Fruit fly (Drosophila melanogaster): ENCODE measurements around the gene robo2.

The robo2 gene

dm6 chr2L:1462136-1462535 lies 41.9 kb upstream of the robo2 start (continued):
- TF ChIP-seq CG12071 (GFP tag; optimal IDR thresholded peaks at IDR 0.05) (no peak), Mad (GFP tag; optimal IDR thresholded peaks at IDR 0.05) (no peak), CG17612 (GFP tag; IDR thresholded peaks at IDR 0.05) (no peak), nmo (GFP tag; optimal IDR thresholded peaks at IDR 0.05) (peak; percentile 37), CG7556 (GFP tag; optimal IDR thresholded peaks at IDR 0.05) (peak; percentile 53), lab (GFP tag; optimal IDR thresholded peaks at IDR 0.05) (no peak), Ada2b (GFP tag; IDR thresholded peaks at IDR 0.05) (0 out of 2 replicates have a peak, but pooled peaks have one; percentile 19), Hr78 (GFP tag; optimal IDR thresholded peaks at IDR 0.05) (no peak), al (GFP tag; IDR thresholded peaks at IDR 0.05) (no peak), Stat92E (GFP tag; optimal IDR thresholded peaks at IDR 0.05) (no peak), sim (GFP tag; IDR thresholded peaks at IDR 0.05) (no peak), sima (GFP tag; optimal IDR thresholded peaks at IDR 0.05) (no peak), sisA (GFP tag; IDR thresholded peaks at IDR 0.05) (peak; percentile 27; the same call in 1 of the 2 replicates), CG3838 (GFP tag; optimal IDR thresholded peaks at IDR 0.05) (no peak), stwl (tag; optimal IDR thresholded peaks at IDR 0.05) (peak; percentile 44), Dref (GFP tag; IDR thresholded peaks at IDR 0.05) (no peak), CG18599 (GFP tag; optimal IDR thresholded peaks at IDR 0.05) (no peak), CG4328 (GFP tag; optimal IDR thresholded peaks at IDR 0.05) (no peak), CG3726 (GFP tag; IDR thresholded peaks at IDR 0.05) (no peak), CG6654 (GFP tag; optimal IDR thresholded peaks at IDR 0.05) (no peak), CG6272 (GFP tag; IDR thresholded peaks at IDR 0.05) (no peak), CG15601 (tag; optimal IDR thresholded peaks at IDR 0.05) (no peak), CG10543 (GFP tag; optimal IDR thresholded peaks at IDR 0.05) (no peak), eve (GFP tag; optimal IDR thresholded peaks at IDR 0.05) (peak; percentile 20 to 27), CG18011 (GFP tag; optimal IDR thresholded peaks at IDR 0.05) (no peak), CG1233 (GFP tag; optimal IDR thresholded peaks at IDR 0.05) (no peak), Antp (GFP tag; optimal IDR thresholded peaks at IDR 0.05) (no peak), ci (GFP tag; IDR thresholded peaks at IDR 0.05) (peak; percentile 54; the same call in 1 of the 3 replicates), H15 (GFP tag; IDR thresholded peaks at IDR 0.05) (peak; percentile 40; the same call in 1 of the 3 replicates), Gsc (GFP tag; IDR thresholded peaks at IDR 0.05) (0 out of 2 replicates have a peak, but pooled peaks have one; percentile 27), crc (GFP tag; optimal IDR thresholded peaks at IDR 0.05) (no peak), Nf-YB (GFP tag; optimal IDR thresholded peaks at IDR 0.05) (no peak), Atf6 (GFP tag; IDR thresholded peaks at IDR 0.05) (0 out of 2 replicates have a peak, but pooled peaks have one; percentile 23), Bteb2 (GFP tag; optimal IDR thresholded peaks at IDR 0.05) (no peak), dmrt99B (tag; optimal IDR thresholded peaks at IDR 0.05) (no peak), dan (GFP tag; IDR thresholded peaks at IDR 0.05) (peak; percentile 70), salm (tag; optimal IDR thresholded peaks at IDR 0.05) (no peak), CG17328 (GFP tag; IDR thresholded peaks at IDR 0.05) (peak; percentile 85), C15 (GFP tag; IDR thresholded peaks at IDR 0.05) (no peak), Mes4 (GFP tag; optimal IDR thresholded peaks at IDR 0.05) (peak; percentile 34), Spps (tag; optimal IDR thresholded peaks at IDR 0.05) (peak; percentile 17), CG10431 (GFP tag; optimal IDR thresholded peaks at IDR 0.05) (no peak), cg (GFP tag; optimal IDR thresholded peaks at IDR 0.05) (no peak), CG15479 (GFP tag; optimal IDR thresholded peaks at IDR 0.05) (no peak), Poxn (GFP tag; IDR thresholded peaks at IDR 0.05) (no peak), Fer2 (tag; optimal IDR thresholded peaks at IDR 0.05) (no peak), CG2116 (GFP tag; optimal IDR thresholded peaks at IDR 0.05) (peak; percentile 34), fd102C (GFP tag; optimal IDR thresholded peaks at IDR 0.05) (peak; percentile 25), CG18619 (GFP tag; optimal IDR thresholded peaks at IDR 0.05) (no peak), CG32767 (GFP tag; IDR thresholded peaks at IDR 0.05) (no peak; the same call in 1 of the 2 replicates), caup (GFP tag; optimal IDR thresholded peaks at IDR 0.05; ENCODE audit: severe bottlenecking) (no peak)
